Worm (Caenorhabditis elegans) whole organism, L2 larva: ENCODE data around the gene pah-1.
A peak's percentile ranks its signal among the peaks of the same experiment; 100 is the strongest.

Source experiments
- ama-1 ChIP-seq: fragments of 150-350 bp; optimal IDR thresholded peaks from 2 replicates; lab custom pipeline; 2018; ENCODE audit warnings: inconsistent platforms
- crh-2 ChIP-seq: sonication (generic microtip); optimal IDR thresholded peaks from 2 replicates; lab custom pipeline; 2017; ENCODE audit warnings: missing biosample characterization, missing genetic modification characterization
- elt-3 ChIP-seq: sonication (generic microtip); optimal IDR thresholded peaks from 2 replicates; lab custom pipeline; 2017; ENCODE audit warnings: missing biosample characterization, missing genetic modification characterization
- nhr-23 ChIP-seq: fragments of 150-350 bp; optimal IDR thresholded peaks from 2 replicates; lab custom pipeline; 2014; ENCODE audit warnings: missing biosample characterization, missing genetic modification reagents, missing genetic modification characterization
- nhr-25 ChIP-seq: fragments of 150-350 bp; sonication (generic microtip); optimal IDR thresholded peaks from 3 replicates; lab custom pipeline; 2014; ENCODE audit warnings: missing biosample characterization, missing genetic modification characterization
- sma-3 ChIP-seq: sonication (generic microtip); optimal IDR thresholded peaks from 2 replicates; lab custom pipeline; 2016; ENCODE audit warnings: missing genetic modification reagents, missing genetic modification characterization, missing compliant biosample characterization
- unc-39 ChIP-seq: fragments of 150-350 bp; optimal IDR thresholded peaks from 2 replicates; lab custom pipeline; 2014; ENCODE audit warnings: missing biosample characterization, missing genetic modification characterization
- unc-55 ChIP-seq: fragments of 150-350 bp; sonication (generic microtip); optimal IDR thresholded peaks from 3 replicates; lab custom pipeline; 2014; ENCODE audit warnings: missing biosample characterization, missing genetic modification reagents, missing genetic modification characterization

DNA sequence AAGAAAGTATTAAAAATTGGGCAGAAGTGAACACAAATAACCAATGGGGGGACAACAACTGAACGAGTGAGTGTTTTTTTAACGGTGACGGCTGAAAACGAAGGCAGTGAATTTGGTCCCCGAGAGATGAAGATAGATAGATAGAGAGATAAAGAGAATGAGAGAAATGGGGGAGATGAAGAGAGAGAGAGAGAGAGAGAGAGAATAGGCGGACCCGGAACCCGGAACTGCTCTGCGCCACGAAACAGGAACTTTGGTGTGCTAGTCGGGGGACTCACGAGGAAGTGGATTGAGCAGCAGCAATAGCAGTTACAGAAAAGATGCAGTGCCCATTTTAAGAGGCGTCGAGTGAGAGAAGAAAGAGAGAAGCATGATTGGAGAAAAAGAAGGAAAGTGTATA lies 29.6 kb upstream of the pah-1 start:
- TF ChIP-seq unc-39 (tag; lab: Kevin White, UChicago): no peak
- no peak for TF ChIP-seq ama-1
- peak; percentile 59 for TF ChIP-seq unc-55 (GFP tag; lab: Kevin White, UChicago)
- TF ChIP-seq elt-3 (tag; lab: Kevin White, UChicago): no peak
- TF ChIP-seq nhr-23 (tag; lab: Kevin White, UChicago): no peak
- no peak for TF ChIP-seq nhr-25
- TF ChIP-seq crh-2 (tag; lab: Kevin White, UChicago): peak; percentile 79
- TF ChIP-seq sma-3 (GFP tag; lab: Kevin White, UChicago): no peak
